Worm (Caenorhabditis elegans) whole organism, L4/young adult: Measurements from ENCODE around the gene nhr-167.
"Not testable (repeated sequence)": the region's sequence is repeated elsewhere in the genome, so short reads cannot be mapped to it uniquely, and the experiment has no call there.

Experiments used
- W03F9.2 ChIP-seq: fragments of 150-350 bp; optimal IDR thresholded peaks from 2 replicates; lab custom pipeline; 2014; ENCODE audit warnings: missing biosample characterization, missing genetic modification characterization
- dao-5 ChIP-seq: sonication (generic microtip); optimal IDR thresholded peaks from 2 replicates; lab custom pipeline; 2016; ENCODE audit warnings: missing genotype, missing genetic modification characterization, moderate library complexity, missing compliant biosample characterization
- him-1 ChIP-seq: sonication (generic microtip); optimal IDR thresholded peaks from 2 replicates; lab custom pipeline; 2016; ENCODE audit warnings: missing genotype, missing genetic modification reagents, missing genetic modification characterization, missing compliant biosample characterization

The nhr-167 gene

DNA sequence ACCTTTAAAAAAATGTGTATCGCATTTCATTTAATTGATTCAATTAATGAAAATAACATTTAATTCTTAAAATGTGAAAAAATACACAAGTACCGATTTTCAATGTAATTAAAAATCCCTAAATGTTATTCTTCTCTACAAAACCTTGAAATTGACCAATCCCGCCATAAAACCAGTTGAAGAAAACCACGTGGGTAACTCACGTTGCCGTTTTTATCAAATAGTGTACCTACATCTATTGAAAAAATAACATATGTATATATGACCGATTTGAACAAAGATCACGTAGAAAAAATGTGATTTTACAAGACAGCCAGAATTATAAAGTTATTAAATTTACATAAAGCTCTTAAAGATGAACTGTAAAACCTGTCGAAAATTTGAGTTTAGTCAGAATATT is 16.7 kb downstream of the nhr-167 start:
- no peak for TF ChIP-seq W03F9.2
- TF ChIP-seq him-1 (tag; lab: Kevin White, UChicago): no peak

DNA sequence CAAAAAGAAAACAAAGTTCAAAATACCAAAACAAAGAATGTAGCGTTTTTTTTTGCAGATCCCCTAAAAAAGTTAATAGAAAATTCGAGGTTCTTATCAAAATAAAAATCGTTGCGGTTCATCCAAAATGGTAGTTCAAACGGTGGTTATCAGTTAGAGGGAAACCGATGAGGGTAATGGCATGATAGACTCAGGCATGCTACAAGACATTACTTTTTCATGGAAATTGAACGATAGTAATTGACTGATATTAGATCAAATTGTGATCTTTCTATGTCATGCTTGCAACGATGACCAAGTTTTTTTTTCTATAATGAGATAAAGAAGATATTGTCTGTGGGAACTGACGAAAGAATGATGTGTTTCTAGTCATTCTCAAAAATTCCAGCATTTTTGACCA is 17.3 kb downstream of the nhr-167 start:
- TF ChIP-seq W03F9.2 (no peak), dao-5 (tag; lab: Kevin White, UChicago) (no peak), him-1 (tag; lab: Kevin White, UChicago) (no peak)

DNA sequence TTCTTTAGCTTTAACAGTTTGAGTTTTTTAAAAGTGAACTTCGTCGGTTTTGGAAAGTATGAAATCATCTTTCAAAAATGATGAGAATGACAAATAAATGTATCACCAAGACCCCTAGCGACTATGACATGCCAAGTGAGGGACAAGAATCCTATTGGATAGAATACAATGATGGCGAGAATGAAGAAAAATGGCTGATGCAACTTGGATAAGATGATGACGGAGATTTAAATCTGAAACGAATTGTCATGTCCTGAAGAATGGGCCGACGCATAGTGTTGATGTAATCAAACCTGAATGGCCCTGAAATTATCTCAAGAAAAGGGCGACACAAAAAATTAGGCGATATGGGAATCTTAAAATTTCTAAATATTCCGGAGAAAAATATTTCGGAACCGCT is 18.2 kb downstream of the nhr-167 start:
- TF ChIP-seq him-1 (tag; lab: Kevin White, UChicago) (no peak), dao-5 (tag; lab: Kevin White, UChicago) (no peak), W03F9.2 (no peak)

DNA sequence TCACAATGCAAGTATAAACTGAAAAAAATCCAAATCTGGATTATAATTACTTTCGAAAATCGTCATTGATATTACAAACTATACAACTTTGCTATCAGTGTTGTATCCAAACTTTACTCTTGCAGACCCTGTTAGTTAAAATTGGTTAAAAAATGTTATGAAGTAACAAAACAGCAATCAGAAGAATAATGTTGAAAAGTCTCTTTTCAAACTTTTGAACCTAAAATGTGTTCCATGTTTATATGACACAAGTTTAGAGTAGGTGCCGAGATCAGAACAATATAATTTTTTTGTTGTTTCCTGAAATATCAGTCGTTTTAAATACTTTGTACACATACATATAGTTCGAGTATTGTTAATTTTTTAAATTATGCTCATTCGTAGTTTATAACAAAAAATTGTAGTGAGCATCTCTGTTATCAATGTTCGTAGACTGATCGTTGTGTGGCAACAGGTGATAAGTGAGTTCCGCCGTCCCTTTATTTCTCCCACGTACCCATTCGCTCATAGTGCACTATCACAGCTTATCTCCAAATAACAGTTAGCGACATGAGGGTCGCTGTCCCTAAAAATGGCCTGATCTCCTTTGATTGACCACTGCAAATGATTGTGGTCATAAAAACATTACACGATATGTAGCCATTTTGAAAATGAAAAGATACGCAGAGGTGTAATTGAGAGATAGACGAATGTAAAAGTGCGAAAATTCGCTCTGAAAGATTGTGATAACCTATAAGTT is 19.7 kb downstream of the nhr-167 start:
- TF ChIP-seq him-1 (tag; lab: Kevin White, UChicago) (no peak), dao-5 (tag; lab: Kevin White, UChicago) (no peak), W03F9.2 (no peak)

DNA sequence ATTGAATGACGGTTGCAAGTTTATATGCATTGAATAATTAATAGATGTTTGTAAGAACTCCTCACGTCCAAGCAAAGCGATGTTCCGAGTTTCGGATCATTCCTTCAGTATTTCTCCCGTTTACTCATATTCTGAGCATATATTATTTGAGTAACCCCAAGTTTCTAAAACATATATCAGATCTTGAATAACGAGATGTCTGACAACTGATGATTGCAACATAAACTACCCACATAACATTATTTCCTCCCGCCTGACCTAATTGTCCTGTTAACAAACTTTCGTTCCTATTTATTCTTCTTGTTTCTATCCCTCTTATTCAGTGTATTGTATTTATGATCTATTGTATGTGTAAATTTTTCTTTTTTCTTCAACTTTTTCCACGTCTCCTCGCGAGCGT is 20.8 kb downstream of the nhr-167 start, which contains the start of gene C49F5.13:
TSS of gene C49F5.13 (plus strand) at position 301 of the 400 bp plus-strand sequence.
- TF ChIP-seq him-1 (tag; lab: Kevin White, UChicago); W03F9.2; dao-5 (tag; lab: Kevin White, UChicago): not testable (repeated sequence)

DNA sequence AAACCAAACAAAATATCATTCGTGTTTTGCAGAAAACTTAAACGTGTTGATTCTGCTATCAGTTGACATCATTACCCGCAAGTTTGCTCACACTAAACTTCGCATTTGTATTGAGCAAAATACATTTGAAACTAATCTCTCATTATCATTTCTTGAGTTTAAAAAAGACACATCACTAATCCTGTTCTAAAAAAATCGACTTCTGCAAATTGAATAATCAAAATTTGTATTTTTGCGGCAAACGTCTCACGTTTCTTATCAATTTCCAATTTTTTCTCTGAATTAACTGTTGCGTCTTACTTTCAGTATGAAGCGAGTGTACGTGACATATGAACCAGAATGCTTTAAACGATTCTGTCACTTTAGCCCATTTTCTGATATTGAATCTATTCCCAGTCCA is 22.0 kb downstream of the nhr-167 start, which contains the start of gene C49F5.8:
TSS of gene C49F5.8 (plus strand) at position 301 of the 400 bp plus-strand sequence.
- TF ChIP-seq dao-5 (tag; lab: Kevin White, UChicago) (no peak), him-1 (tag; lab: Kevin White, UChicago) (no peak), W03F9.2 (no peak)

DNA sequence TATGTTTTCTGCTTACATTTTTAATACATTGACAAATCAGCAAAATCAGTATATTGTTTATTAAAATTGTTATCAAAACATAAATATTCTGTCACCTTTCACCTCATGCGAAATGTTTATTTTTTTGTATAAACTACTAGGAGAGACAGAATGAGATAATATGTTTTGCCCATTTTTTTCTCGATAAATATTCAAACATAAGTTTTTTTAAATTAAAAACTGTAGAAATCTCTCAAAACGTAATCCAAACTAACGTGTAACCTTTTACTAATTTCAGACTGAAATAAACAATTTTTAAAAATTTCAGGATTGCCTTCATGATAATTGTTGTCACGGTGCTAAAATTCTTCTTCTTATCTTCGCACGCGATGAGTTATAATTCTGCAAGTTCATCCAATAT is 24.6 kb downstream of the nhr-167 start, which contains the start of gene T08D10.5:
TSS of gene T08D10.5 (plus strand) at position 301 of the 400 bp plus-strand sequence.
- no peak for TF ChIP-seq him-1 (tag; lab: Kevin White, UChicago)
- TF ChIP-seq dao-5 (tag; lab: Kevin White, UChicago): no peak
- no peak for TF ChIP-seq W03F9.2

DNA sequence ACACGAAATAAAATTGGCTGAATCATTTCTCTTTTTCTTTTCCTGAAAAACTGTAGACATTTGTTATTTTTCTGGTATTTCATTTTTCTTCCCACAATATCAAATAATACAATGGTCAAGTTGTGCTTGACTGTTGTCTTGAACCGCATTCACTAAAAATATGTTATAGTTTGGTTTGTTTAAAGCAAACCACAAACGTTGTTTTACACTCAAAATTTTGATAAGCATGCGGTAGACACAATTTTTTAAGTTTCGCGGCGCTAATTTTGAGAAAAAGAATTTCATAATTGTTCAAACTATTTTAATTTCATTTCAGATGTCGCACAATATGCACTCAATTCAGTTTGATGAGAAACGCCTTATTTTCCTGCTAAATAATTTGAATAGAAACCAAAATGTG is 26.8 kb downstream of the nhr-167 start, which contains the start of gene T08D10.3:
TSS of gene T08D10.3 (plus strand) at position 301 of the 400 bp plus-strand sequence.
- TF ChIP-seq him-1 (tag; lab: Kevin White, UChicago) (no peak), dao-5 (tag; lab: Kevin White, UChicago) (no peak), W03F9.2 (no peak)

DNA sequence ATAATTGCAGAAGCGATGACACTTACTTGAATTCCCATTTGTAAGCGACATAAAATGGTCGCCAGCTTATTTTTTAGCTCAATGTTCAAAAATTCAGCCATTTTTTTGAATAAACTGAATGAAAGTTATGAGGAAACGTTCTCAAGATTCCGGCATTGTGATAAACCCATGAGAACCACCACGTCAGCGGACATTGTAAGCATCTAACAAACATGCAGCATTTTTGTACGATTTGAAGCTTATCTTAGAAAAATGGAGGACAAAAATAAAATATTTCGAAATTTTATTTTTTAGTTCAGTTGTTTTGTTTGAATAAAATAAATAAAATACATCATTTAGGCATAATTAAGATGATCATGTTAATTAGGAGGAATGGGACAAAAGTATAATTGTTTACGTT is 28.7 kb downstream of the nhr-167 start, which contains the start of gene T08D10.4:
TSS of gene T08D10.4 (minus strand) at position 101 of the 400 bp plus-strand sequence.
- TF ChIP-seq dao-5 (tag; lab: Kevin White, UChicago): no peak
- TF ChIP-seq W03F9.2: no peak

DNA sequence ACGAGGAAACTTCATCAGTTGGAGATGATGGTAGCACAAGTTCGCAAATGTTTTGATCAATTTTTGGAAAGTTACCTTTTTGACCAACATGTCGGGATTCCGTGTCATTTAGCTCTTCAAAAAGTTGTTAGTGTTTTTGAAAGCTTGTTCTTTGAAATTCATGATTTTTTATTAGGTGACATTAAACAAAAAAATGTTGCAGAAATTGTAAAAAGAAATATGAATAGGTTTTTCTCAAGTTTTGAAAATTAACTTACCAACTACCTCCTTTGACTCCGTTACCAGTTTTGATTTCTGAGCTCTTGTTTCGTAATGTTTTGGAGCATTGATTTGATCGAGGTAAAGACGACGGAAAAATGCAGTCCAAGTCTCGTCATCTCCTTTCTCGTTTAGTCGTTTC is 29.8 kb downstream of the nhr-167 start:
- TF ChIP-seq W03F9.2 (no peak), dao-5 (tag; lab: Kevin White, UChicago) (no peak), him-1 (tag; lab: Kevin White, UChicago) (no peak)

DNA sequence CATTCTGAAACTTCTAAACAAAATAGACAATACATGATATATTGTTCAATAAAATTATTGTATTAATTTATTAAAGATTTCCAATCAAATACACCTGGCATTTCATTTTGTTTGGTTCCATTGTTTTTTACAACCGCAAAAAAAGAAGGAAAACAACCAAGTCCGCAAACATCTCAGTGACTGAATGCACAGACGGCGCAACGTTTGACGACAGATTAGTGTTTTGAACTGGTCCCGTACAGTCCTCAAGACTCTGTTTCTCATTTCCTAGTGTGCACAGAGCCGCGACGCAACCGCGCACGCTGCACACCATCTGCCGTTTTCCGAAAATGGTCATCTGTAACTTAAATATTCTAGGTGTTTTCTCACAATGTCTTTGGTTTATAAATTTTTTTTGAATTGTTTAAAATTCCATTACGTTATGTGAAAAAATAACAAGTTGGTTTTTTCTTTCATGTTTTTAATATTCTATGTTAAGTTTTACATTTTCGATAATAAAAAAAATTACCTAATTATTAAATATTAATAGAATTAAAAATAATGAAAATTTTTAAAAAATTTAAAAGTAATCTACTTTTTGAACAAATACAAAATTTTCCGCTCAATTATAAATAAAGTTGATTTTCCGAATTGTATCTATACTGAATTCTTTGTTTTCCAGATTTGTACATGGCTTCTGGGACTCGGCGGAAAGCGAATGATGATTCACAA is 33.5 kb downstream of the nhr-167 start, which contains the start of gene lsd-1:
TSS of gene lsd-1 (plus strand) at position 661 of the 711 bp plus-strand sequence.
- TF ChIP-seq W03F9.2 (no peak), dao-5 (tag; lab: Kevin White, UChicago) (no peak), him-1 (tag; lab: Kevin White, UChicago) (no peak)

DNA sequence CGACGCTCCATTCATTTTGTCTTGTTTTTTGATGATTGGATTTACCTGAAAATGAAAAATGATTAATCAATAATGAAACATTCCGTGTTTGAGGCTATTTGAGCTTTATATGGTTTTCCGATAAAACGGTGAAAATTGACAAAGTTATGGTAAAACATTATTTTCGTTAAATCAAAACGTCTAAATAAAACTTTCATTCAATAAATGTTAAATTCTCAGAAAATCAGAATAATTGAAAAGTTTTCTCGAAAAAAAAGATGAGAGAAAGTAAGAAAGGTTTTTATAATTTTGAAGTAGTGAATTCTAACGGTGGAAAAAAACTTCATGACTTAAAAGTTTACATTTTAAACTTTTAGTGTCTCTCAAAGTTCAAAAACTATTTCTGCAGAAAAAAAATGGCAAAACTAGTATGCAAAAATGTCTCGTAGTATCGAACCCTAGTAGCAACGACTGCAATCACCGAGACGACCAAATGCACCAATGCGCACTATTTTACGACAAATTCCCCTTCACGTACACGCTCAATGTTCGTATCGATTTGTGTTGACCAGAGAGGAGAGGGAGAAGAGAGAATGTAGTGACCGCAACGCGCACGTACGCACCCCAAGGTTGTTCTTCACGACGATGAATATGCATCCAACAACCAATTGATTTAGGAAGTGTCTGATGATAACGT is 35.0 kb downstream of the nhr-167 start, which contains the start of gene nfya-1:
TSS of gene nfya-1 (minus strand) at position 51 of the 676 bp plus-strand sequence.
- TF ChIP-seq him-1 (tag; lab: Kevin White, UChicago) (no peak), dao-5 (tag; lab: Kevin White, UChicago) (no peak), W03F9.2 (no peak)

DNA sequence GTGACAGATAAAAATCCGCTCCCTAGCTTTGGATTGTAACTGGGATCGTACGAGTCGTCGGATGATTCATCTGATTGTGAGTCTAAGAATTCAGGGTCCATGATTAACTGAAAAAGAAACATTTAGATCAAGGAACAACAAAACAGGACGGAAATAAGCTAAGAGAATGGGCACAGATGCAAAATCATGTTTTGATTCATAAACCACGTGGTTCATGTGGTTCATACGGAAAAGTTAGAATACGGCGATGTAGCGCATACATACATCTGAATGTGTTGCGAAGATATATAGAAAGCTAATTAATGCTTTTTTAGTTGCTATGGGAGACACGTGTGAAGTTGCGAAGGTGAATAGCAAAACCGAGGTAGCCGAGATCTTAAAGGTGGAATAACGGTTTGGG is 39.9 kb downstream of the nhr-167 start, which contains the start of gene F55G7.3:
TSS of gene F55G7.3 (minus strand) at position 101 of the 400 bp plus-strand sequence.
- TF ChIP-seq W03F9.2 (no peak), dao-5 (tag; lab: Kevin White, UChicago) (no peak), him-1 (tag; lab: Kevin White, UChicago) (no peak)
